Fruit fly (Drosophila melanogaster): ENCODE measurements around the gene janB.

The janB gene

dm6 chr3R:29993134-29993533 is 45.4 kb downstream of the janB start, which contains the start of gene Acph-1:
Gene Acph-1 (minus strand): TSS chr3R:29993411.
- TF ChIP-seq Sox14 (GFP tag; optimal IDR thresholded peaks at IDR 0.05) = peak; percentile 86
- TF ChIP-seq Eip93F (GFP tag; optimal IDR thresholded peaks at IDR 0.05) = peak; percentile 33
- no peak for TF ChIP-seq lz (GFP tag; optimal IDR thresholded peaks at IDR 0.05)
- peak; percentile 6 for TF ChIP-seq fkh (GFP tag; optimal IDR thresholded peaks at IDR 0.05)
- peak; percentile 1 for TF ChIP-seq CG1621 (tag; optimal IDR thresholded peaks at IDR 0.05)

DNA sequence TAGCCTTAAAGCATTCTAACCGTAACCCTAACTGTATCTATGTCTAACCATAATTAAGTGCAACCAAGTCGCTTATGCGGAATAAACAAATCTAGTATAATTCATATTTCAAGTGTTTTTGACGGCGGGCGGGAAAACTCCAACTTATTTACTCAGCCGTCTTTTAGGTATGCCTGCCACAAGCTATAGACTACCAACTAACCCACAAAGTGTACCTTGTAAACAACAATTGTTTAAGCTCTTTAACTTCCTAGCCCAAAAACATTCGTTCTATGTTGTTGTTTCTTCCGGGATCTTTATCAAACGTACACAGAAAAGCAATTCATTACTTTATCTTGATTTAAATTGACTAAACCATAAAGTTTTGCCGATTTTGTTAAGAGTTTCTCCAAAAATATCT is 47.8 kb downstream of the janB start:
- TF ChIP-seq Lpt (GFP tag; optimal IDR thresholded peaks at IDR 0.05) = no peak
- TF ChIP-seq achi (GFP tag; optimal IDR thresholded peaks at IDR 0.05) = no peak
- TF ChIP-seq fkh (GFP tag; optimal IDR thresholded peaks at IDR 0.05) = peak; percentile 67
- TF ChIP-seq ss (GFP tag; optimal IDR thresholded peaks at IDR 0.05) = no peak
- no peak for TF ChIP-seq fd59A (GFP tag; optimal IDR thresholded peaks at IDR 0.05)
- no peak for TF ChIP-seq pdm3 (GFP tag; optimal IDR thresholded peaks at IDR 0.05)
- TF ChIP-seq CG31627 (GFP tag; optimal IDR thresholded peaks at IDR 0.05) = no peak

Measured in whole organism, prepupa.